Worm (Caenorhabditis elegans) whole organism, L1 larva: ENCODE measurements around the gene C16A3.6.

ENCODE experiments used
- C16A3.4 ChIP-seq: fragments of 150-350 bp; optimal IDR thresholded peaks from 2 replicates; lab custom pipeline; 2014; ENCODE audit warnings: missing biosample characterization, missing genetic modification characterization
- alr-1 ChIP-seq: fragments of 200-800 bp; sonication (Bioruptor generic); optimal IDR thresholded peaks from 2 replicates; lab custom pipeline; 2018; ENCODE audit warnings: borderline replicate concordance, mild to moderate bottlenecking, missing genetic modification characterization, missing compliant biosample characterization
- aly-2 ChIP-seq: fragments of 150-350 bp; optimal IDR thresholded peaks from 2 replicates; lab custom pipeline; 2014; ENCODE audit warnings: missing biosample characterization, missing genetic modification characterization
- blmp-1 ChIP-seq: fragments of 150-350 bp; optimal IDR thresholded peaks from 2 replicates; lab custom pipeline; 2014; ENCODE audit warnings: missing biosample characterization, missing genetic modification characterization
- ceh-63 ChIP-seq: fragments of 200-800 bp; sonication (Bioruptor generic); optimal IDR thresholded peaks from 2 replicates; lab custom pipeline; 2018; ENCODE audit warnings: mild to moderate bottlenecking, missing genetic modification characterization, missing compliant biosample characterization
- ceh-88 ChIP-seq: fragments of 200-800 bp; sonication (Bioruptor generic); IDR thresholded peaks from 2 replicates; pipeline ENCODE4 v1.3.6; 2022; ENCODE audit warnings: missing genetic modification characterization, missing compliant biosample characterization
- ces-1 ChIP-seq: fragments of 150-350 bp; optimal IDR thresholded peaks from 2 replicates; lab custom pipeline; 2014; ENCODE audit warnings: missing biosample characterization, missing genetic modification reagents, missing genetic modification characterization
- elt-2 ChIP-seq: sonication (generic microtip); optimal IDR thresholded peaks from 2 replicates; lab custom pipeline; 2016; ENCODE audit warnings: missing genetic modification characterization, mild to moderate bottlenecking, inconsistent platforms, missing compliant biosample characterization, missing genetic modification reagents
- elt-3 ChIP-seq, 6 experiments: fragments of 150-350 bp in 1 of 6; sonication (generic microtip); optimal IDR thresholded peaks; 2 replicates each; lab custom pipeline; 2017 to 2018; ENCODE audit warnings: missing biosample characterization in 6 of 6, missing genetic modification characterization in 6 of 6, inconsistent platforms in 1 of 6
- fkh-10 ChIP-seq: sonication (generic microtip); optimal IDR thresholded peaks from 2 replicates; lab custom pipeline; 2017; ENCODE audit warnings: missing biosample characterization, missing genetic modification reagents, missing genetic modification characterization
- fkh-8 ChIP-seq: sonication (generic microtip); optimal IDR thresholded peaks from 2 replicates; lab custom pipeline; 2016; ENCODE audit warnings: mild to moderate bottlenecking, missing genetic modification characterization, missing compliant biosample characterization
- grh-1 ChIP-seq: fragments of 200-800 bp; sonication (Bioruptor generic); IDR thresholded peaks from 2 replicates; pipeline ENCODE4 v1.3.6; 2022; ENCODE audit warnings: missing genetic modification reagents, missing genetic modification characterization, missing compliant biosample characterization
- hlh-17 ChIP-seq: fragments of 200-800 bp; sonication (Bioruptor generic); optimal IDR thresholded peaks from 2 replicates; lab custom pipeline; 2018; ENCODE audit warnings: missing genetic modification characterization, mild to moderate bottlenecking, missing compliant biosample characterization, moderate library complexity, borderline replicate concordance
- hlh-4 ChIP-seq: sonication (generic microtip); optimal IDR thresholded peaks from 2 replicates; lab custom pipeline; 2016; ENCODE audit warnings: mild to moderate bottlenecking, missing genetic modification characterization, missing compliant biosample characterization
- hpl-2 ChIP-seq: fragments of 150-350 bp; optimal IDR thresholded peaks from 2 replicates; lab custom pipeline; 2014; ENCODE audit warnings: missing biosample characterization, missing genetic modification reagents, missing genetic modification characterization
- irx-1 ChIP-seq: sonication (generic microtip); optimal IDR thresholded peaks from 2 replicates; lab custom pipeline; 2016; ENCODE audit warnings: missing genetic modification characterization, missing compliant biosample characterization
- lin-15B ChIP-seq: fragments of 150-350 bp; sonication (generic microtip); optimal IDR thresholded peaks from 3 replicates; lab custom pipeline; 2014; ENCODE audit warnings: missing biosample characterization, missing genetic modification characterization
- lin-35 ChIP-seq, 2 experiments: fragments of 150-350 bp; optimal IDR thresholded peaks; 2 replicates each; lab custom pipeline; 2014; ENCODE audit warnings: missing biosample characterization in 2 of 2, missing genetic modification characterization in 2 of 2, missing genetic modification reagents in 2 of 2
- lin-39 ChIP-seq: fragments of 150-350 bp; optimal IDR thresholded peaks from 2 replicates; lab custom pipeline; 2014; ENCODE audit warnings: missing biosample characterization, missing genetic modification reagents, missing genetic modification characterization
- lsy-2 ChIP-seq, 2 experiments: fragments of 150-350 bp; optimal IDR thresholded peaks; 2 replicates each; lab custom pipeline; 2014; ENCODE audit warnings: missing biosample characterization in 2 of 2, missing genetic modification characterization in 2 of 2
- mdl-1 ChIP-seq, 2 experiments: fragments of 150-350 bp; optimal IDR thresholded peaks; 2 replicates each; lab custom pipeline; 2014 to 2017; ENCODE audit warnings: missing biosample characterization in 2 of 2, missing genetic modification characterization in 2 of 2, inconsistent platforms in 1 of 2
- mef-2 ChIP-seq: fragments of 150-350 bp; optimal IDR thresholded peaks from 2 replicates; lab custom pipeline; 2014; ENCODE audit warnings: missing biosample characterization, missing genetic modification characterization
- mep-1 ChIP-seq: fragments of 150-350 bp; optimal IDR thresholded peaks from 2 replicates; lab custom pipeline; 2014; ENCODE audit warnings: missing biosample characterization, missing genetic modification characterization
- nhr-12 ChIP-seq: sonication (generic microtip); optimal IDR thresholded peaks from 2 replicates; lab custom pipeline; 2017; ENCODE audit warnings: missing biosample characterization, missing genetic modification characterization
- nhr-20 ChIP-seq: sonication (generic microtip); optimal IDR thresholded peaks from 2 replicates; lab custom pipeline; 2016; ENCODE audit warnings: mild to moderate bottlenecking, missing genetic modification characterization, missing compliant biosample characterization
- nhr-28 ChIP-seq: fragments of 150-350 bp; optimal IDR thresholded peaks from 2 replicates; lab custom pipeline; 2014; ENCODE audit warnings: missing biosample characterization, missing genetic modification characterization
- nhr-47 ChIP-seq: sonication (generic microtip); optimal IDR thresholded peaks from 2 replicates; lab custom pipeline; 2016; ENCODE audit warnings: mild to moderate bottlenecking, missing genetic modification characterization, moderate library complexity, missing compliant biosample characterization
- nhr-71 ChIP-seq: sonication (generic microtip); optimal IDR thresholded peaks from 2 replicates; lab custom pipeline; 2016; ENCODE audit warnings: mild to moderate bottlenecking, missing genetic modification characterization, moderate library complexity, missing compliant biosample characterization
- nhr-76 ChIP-seq: sonication (generic microtip); optimal IDR thresholded peaks from 2 replicates; lab custom pipeline; 2017; ENCODE audit warnings: missing biosample characterization, missing genetic modification characterization
- nhr-84 ChIP-seq: sonication (generic microtip); optimal IDR thresholded peaks from 2 replicates; lab custom pipeline; 2017; ENCODE audit warnings: missing biosample characterization, missing genetic modification characterization
- nhr-85 ChIP-seq: sonication (generic microtip); peaks from one replicate; lab custom pipeline; 2016; ENCODE audit warnings: missing genetic modification characterization, inconsistent platforms, missing compliant biosample characterization
- nhr-90 ChIP-seq: sonication (generic microtip); optimal IDR thresholded peaks from 2 replicates; lab custom pipeline; 2016; ENCODE audit warnings: mild to moderate bottlenecking, missing genetic modification characterization, missing compliant biosample characterization; ENCODE audit not compliant: poor library complexity
- pag-3 ChIP-seq: sonication (generic microtip); optimal IDR thresholded peaks from 2 replicates; lab custom pipeline; 2017; ENCODE audit warnings: missing genetic modification characterization, mild to moderate bottlenecking, missing compliant biosample characterization, antibody characterized with exemption, borderline replicate concordance; ENCODE audit not compliant: insufficient read depth
- pqm-1 ChIP-seq: sonication (generic microtip); optimal IDR thresholded peaks from 3 replicates; lab custom pipeline; 2017; ENCODE audit warnings: missing biosample characterization, missing genetic modification characterization
- snu-23 ChIP-seq: sonication (generic microtip); optimal IDR thresholded peaks from 2 replicates; lab custom pipeline; 2016; ENCODE audit warnings: missing genetic modification characterization, missing compliant biosample characterization
- sptf-1 ChIP-seq: fragments of 150-350 bp; optimal IDR thresholded peaks from 2 replicates; lab custom pipeline; 2014; ENCODE audit warnings: missing biosample characterization, missing genetic modification characterization
- sup-37 ChIP-seq: fragments of 200-800 bp; sonication (Bioruptor generic); optimal IDR thresholded peaks from 2 replicates; lab custom pipeline; 2018; ENCODE audit warnings: mild to moderate bottlenecking, missing genetic modification characterization, missing compliant biosample characterization
- tbx-2 ChIP-seq: sonication (generic microtip); optimal IDR thresholded peaks from 2 replicates; lab custom pipeline; 2016; ENCODE audit warnings: missing genetic modification characterization, missing compliant biosample characterization
- tlp-1 ChIP-seq: fragments of 150-350 bp; optimal IDR thresholded peaks from 2 replicates; lab custom pipeline; 2014; ENCODE audit warnings: missing biosample characterization, missing genetic modification characterization
- unc-30 ChIP-seq: sonication (generic microtip); optimal IDR thresholded peaks from 2 replicates; lab custom pipeline; 2017; ENCODE audit warnings: missing biosample characterization, missing genetic modification characterization
- unc-86 ChIP-seq: sonication (generic microtip); optimal IDR thresholded peaks from 2 replicates; lab custom pipeline; 2016; ENCODE audit warnings: missing genetic modification characterization, missing compliant biosample characterization
- unc-98 ChIP-seq: fragments of 200-800 bp; sonication (Bioruptor generic); IDR thresholded peaks from 2 replicates; pipeline ENCODE4 v1.3.6; 2022; ENCODE audit warnings: missing genetic modification characterization, missing compliant biosample characterization
- zag-1 ChIP-seq: fragments of 150-350 bp; optimal IDR thresholded peaks from 2 replicates; lab custom pipeline; 2014; ENCODE audit warnings: missing biosample characterization, missing genetic modification characterization
- ztf-11 ChIP-seq, 2 experiments: sonication (generic microtip); optimal IDR thresholded peaks; 2 replicates each; lab custom pipeline; 2016 to 2017; ENCODE audit warnings: missing genetic modification characterization in 2 of 2, missing biosample characterization in 1 of 2, missing compliant biosample characterization in 1 of 2

Gene C16A3.6

ce11 chrIII:6405121-6405520 is 26.1 kb downstream of the C16A3.6 start (continued):
- no peak for TF ChIP-seq alr-1 (tag; lab: Kevin White, UChicago)

DNA sequence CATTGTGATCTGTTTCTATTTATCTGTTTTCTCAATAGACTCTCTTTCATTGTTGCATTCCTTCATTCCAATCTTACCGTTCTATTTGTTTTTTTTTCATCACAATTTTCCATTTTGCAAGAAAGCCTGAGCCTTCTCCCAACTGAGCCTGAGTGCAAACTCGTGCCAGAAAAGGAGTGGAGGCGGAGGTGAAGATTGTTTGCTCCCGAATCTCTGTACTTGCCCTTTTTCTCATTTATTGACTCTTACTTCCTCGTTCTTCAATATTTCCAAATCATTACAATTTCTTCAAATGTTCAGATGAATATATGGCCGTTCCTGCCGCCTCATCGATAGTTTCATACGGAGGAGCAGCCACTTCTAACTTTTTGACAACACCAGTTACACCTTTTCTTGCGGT is 27.8 kb downstream of the C16A3.6 start, which contains the start of gene let-756:
let-756 (plus strand) TSS at position 301 of the 400 bp plus-strand sequence.
- no peak for TF ChIP-seq mep-1 (tag; lab: Kevin White, UChicago)
- TF ChIP-seq nhr-85 (tag; lab: Kevin White, UChicago), result no peak
- TF ChIP-seq pag-3 (tag; lab: Kevin White, UChicago), result no peak
- no peak for TF ChIP-seq hlh-4 (tag; lab: Kevin White, UChicago)
- TF ChIP-seq nhr-84 (tag; lab: Kevin White, UChicago), result no peak
- no peak for TF ChIP-seq snu-23

ce11 chrIII:6411430-6411829 is 32.4 kb downstream of the C16A3.6 start:
- TF ChIP-seq unc-98 (GFP tag; lab: Robert Waterston, UW), result no peak
- no peak for TF ChIP-seq hlh-17 (GFP tag; lab: Kevin White, UChicago)
- TF ChIP-seq elt-3 (tag; optimal IDR thresholded peaks at IDR 0.05; lab: Kevin White, UChicago), result peak in 1 of 6 experiments; percentile 32
- no peak for TF ChIP-seq aly-2
- TF ChIP-seq mdl-1 (tag; optimal IDR thresholded peaks at IDR 0.05; lab: Kevin White, UChicago), result no peak
- TF ChIP-seq sptf-1 (tag; lab: Kevin White, UChicago), result no peak
- TF ChIP-seq snu-23, result peak; percentile 11
- TF ChIP-seq pqm-1 (tag; lab: Kevin White, UChicago), result no peak
- no peak for TF ChIP-seq ztf-11 (tag; optimal IDR thresholded peaks at IDR 0.05; lab: Kevin White, UChicago)
- no peak for TF ChIP-seq fkh-10
- TF ChIP-seq irx-1, result no peak
- peak; percentile 61 for TF ChIP-seq nhr-85 (tag; lab: Kevin White, UChicago)
- no peak for TF ChIP-seq tbx-2
- TF ChIP-seq lin-35 (GFP tag; optimal IDR thresholded peaks at IDR 0.05; lab: Kevin White, UChicago), result peak in 1 of 2 experiments; percentile 29
- TF ChIP-seq ceh-88 (GFP tag; lab: Robert Waterston, UW), result no peak
- TF ChIP-seq nhr-71, result peak; percentile 35
- peak; percentile 33 for TF ChIP-seq blmp-1 (tag; lab: Kevin White, UChicago)
- peak; percentile 25 for TF ChIP-seq elt-2
- TF ChIP-seq lin-15B (tag; lab: Kevin White, UChicago), result no peak
- no peak for TF ChIP-seq hpl-2
- TF ChIP-seq sup-37, result no peak
- peak in 1 of 2 experiments; percentile 51 for TF ChIP-seq lsy-2 (tag; optimal IDR thresholded peaks at IDR 0.05; lab: Kevin White, UChicago)
- TF ChIP-seq C16A3.4 (tag; lab: Kevin White, UChicago), result peak; percentile 13
- TF ChIP-seq nhr-84 (tag; lab: Kevin White, UChicago), result no peak
- no peak for TF ChIP-seq mef-2 (tag; lab: Kevin White, UChicago)
- no peak for TF ChIP-seq grh-1 (GFP tag; lab: Robert Waterston, UW)
- no peak for TF ChIP-seq lin-39 (tag; lab: Kevin White, UChicago)
- TF ChIP-seq, all 84 proteins: peak for 9

DNA sequence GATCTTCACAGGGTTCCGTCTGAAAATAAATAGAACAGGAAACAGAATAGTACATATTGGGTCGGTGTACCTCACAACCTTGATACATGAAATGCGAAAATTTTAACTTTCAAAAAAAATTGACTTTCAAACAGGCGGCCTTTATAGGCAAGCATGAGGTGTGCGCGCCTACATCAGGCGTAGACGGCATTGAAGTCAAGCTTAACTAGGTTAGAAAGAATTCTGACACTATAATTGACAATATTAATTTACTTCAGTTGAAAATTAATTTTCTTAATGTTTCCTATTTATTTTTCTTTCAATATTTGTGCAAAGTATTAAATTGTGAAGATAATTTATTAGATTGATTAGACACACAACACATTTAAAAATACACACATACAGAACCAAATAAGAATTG is 32.9 kb downstream of the C16A3.6 start, which contains the start of gene C05D11.5:
C05D11.5 (minus strand) TSS at position 101 of the 400 bp plus-strand sequence.
- TF ChIP-seq nhr-71 (no peak), unc-86 (no peak), nhr-20 (tag; lab: Kevin White, UChicago) (no peak), pag-3 (tag; lab: Kevin White, UChicago) (no peak), zag-1 (no peak), nhr-12 (tag; lab: Kevin White, UChicago) (no peak), nhr-76 (tag; lab: Kevin White, UChicago) (no peak), nhr-90 (tag; lab: Kevin White, UChicago) (no peak), tbx-2 (no peak), fkh-8 (tag; lab: Kevin White, UChicago) (no peak), tlp-1 (tag; lab: Kevin White, UChicago) (no peak), nhr-47 (tag; lab: Kevin White, UChicago) (no peak), unc-30 (tag; lab: Kevin White, UChicago) (no peak), nhr-28 (tag; lab: Kevin White, UChicago) (no peak), lin-39 (tag; lab: Kevin White, UChicago) (no peak), snu-23 (no peak), ces-1 (GFP tag; lab: Kevin White, UChicago) (no peak), ceh-63 (GFP tag; lab: Kevin White, UChicago) (no peak)
